Worm (Caenorhabditis elegans) whole organism, late embryonic: ENCODE results near the gene C26D10.4.

Experiments
- ama-1 ChIP-seq: fragments of 150-350 bp; optimal IDR thresholded peaks from 2 replicates; lab custom pipeline; 2014
- nfya-1 ChIP-seq: sonication (generic microtip); optimal IDR thresholded peaks from 2 replicates; lab custom pipeline; 2017; ENCODE audit warnings: missing genetic modification characterization, mild to moderate bottlenecking, missing compliant biosample characterization, antibody characterized with exemption, moderate library complexity
- nhr-11 ChIP-seq: fragments of 150-350 bp; optimal IDR thresholded peaks from 2 replicates; lab custom pipeline; 2014; ENCODE audit warnings: missing biosample characterization, missing genetic modification characterization
- pha-2 ChIP-seq: sonication (generic microtip); optimal IDR thresholded peaks from 2 replicates; lab custom pipeline; 2017; ENCODE audit warnings: mild to moderate bottlenecking, missing genetic modification characterization, missing compliant biosample characterization

ce11 chrII:8329462-8329861, at the start of gene C26D10.4:
- no peak for TF ChIP-seq ama-1
- TF ChIP-seq nfya-1 (tag; lab: Kevin White, UChicago) = no peak
- TF ChIP-seq nhr-11 (tag; lab: Kevin White, UChicago) = no peak
- TF ChIP-seq pha-2 (tag; lab: Kevin White, UChicago) = no peak
